Worm (Caenorhabditis elegans) whole organism, L4 larva: ENCODE measurements around the gene F01D5.8.

ENCODE experiments used
- F10B5.3 ChIP-seq: sonication (generic microtip); optimal IDR thresholded peaks from 2 replicates; lab custom pipeline; 2016; ENCODE audit warnings: mild to moderate bottlenecking, missing genetic modification characterization, missing compliant biosample characterization
- F26F4.8 ChIP-seq: fragments of 200-800 bp; sonication (Bioruptor generic); conservative IDR thresholded peaks from 2 replicates; pipeline ENCODE4 v1.3.6; 2022; ENCODE audit warnings: missing genetic modification characterization, missing compliant biosample characterization
- R02D3.7 ChIP-seq: fragments of 150-350 bp; sonication (generic microtip); optimal IDR thresholded peaks from 3 replicates; lab custom pipeline; 2014; ENCODE audit warnings: missing biosample characterization, missing genetic modification characterization
- T20F7.1 ChIP-seq: fragments of 200-800 bp; sonication (Bioruptor generic); optimal IDR thresholded peaks from 2 replicates; lab custom pipeline; 2018; ENCODE audit warnings: mild to moderate bottlenecking, missing genetic modification characterization, missing compliant biosample characterization
- Y48G9A.11 ChIP-seq: fragments of 200-800 bp; sonication (Bioruptor generic); IDR thresholded peaks from 2 replicates; pipeline ENCODE4 v1.3.6; 2022; ENCODE audit warnings: missing genetic modification reagents, missing genetic modification characterization, missing compliant biosample characterization
- ama-1 ChIP-seq: fragments of 150-350 bp; optimal IDR thresholded peaks from 2 replicates; lab custom pipeline; 2014; ENCODE audit warnings: inconsistent platforms, mixed read lengths
- ceh-20 ChIP-seq: fragments of 200-800 bp; sonication (Bioruptor generic); IDR thresholded peaks from 2 replicates; pipeline ENCODE4 v1.3.6; 2022; ENCODE audit warnings: missing genetic modification reagents, missing genetic modification characterization, missing compliant biosample characterization
- ceh-32 ChIP-seq: sonication (generic microtip); optimal IDR thresholded peaks from 2 replicates; lab custom pipeline; 2016; ENCODE audit warnings: mild to moderate bottlenecking, missing genetic modification characterization, missing compliant biosample characterization; ENCODE audit not compliant: poor library complexity
- ces-1 ChIP-seq: fragments of 150-350 bp; sonication (generic microtip); optimal IDR thresholded peaks from 4 replicates; lab custom pipeline; 2014; ENCODE audit warnings: missing biosample characterization, missing genetic modification reagents, missing genetic modification characterization
- ctbp-1 ChIP-seq: fragments of 200-800 bp; sonication (Bioruptor generic); IDR thresholded peaks from 2 replicates; pipeline ENCODE4 v1.3.6; 2022; ENCODE audit warnings: missing genetic modification reagents, missing genetic modification characterization, missing compliant biosample characterization
- daf-16 ChIP-seq, 3 experiments: sonication (generic microtip); optimal IDR thresholded peaks; 2 replicates each; lab custom pipeline; 2016 to 2017; ENCODE audit warnings: missing genetic modification characterization in 3 of 3, missing genetic modification reagents in 3 of 3, mild to moderate bottlenecking in 2 of 3, missing compliant biosample characterization in 2 of 3, missing biosample characterization in 1 of 3, moderate library complexity in 1 of 3
- dmd-6 ChIP-seq: fragments of 200-800 bp; sonication (Bioruptor generic); IDR thresholded peaks from 2 replicates; pipeline ENCODE4 v1.3.6; 2022; ENCODE audit warnings: missing genetic modification reagents, missing genetic modification characterization, missing compliant biosample characterization
- dmd-9 ChIP-seq: fragments of 200-800 bp; sonication (Bioruptor generic); IDR thresholded peaks from 2 replicates; pipeline ENCODE4 v1.3.6; 2022; ENCODE audit warnings: missing genetic modification reagents, missing genetic modification characterization, missing compliant biosample characterization
- dpl-1 ChIP-seq: fragments of 150-350 bp; optimal IDR thresholded peaks from 2 replicates; lab custom pipeline; 2014; ENCODE audit warnings: missing biosample characterization, missing genetic modification reagents, missing genetic modification characterization
- dve-1 ChIP-seq: sonication (generic microtip); optimal IDR thresholded peaks from 2 replicates; lab custom pipeline; 2017; ENCODE audit warnings: antibody characterized with exemption, mild to moderate bottlenecking, missing genetic modification characterization, missing compliant biosample characterization; ENCODE audit not compliant: insufficient read depth
- egl-43 ChIP-seq: fragments of 200-800 bp; sonication (Bioruptor generic); IDR thresholded peaks from 2 replicates; pipeline ENCODE4 v1.3.6; 2022; ENCODE audit warnings: missing genetic modification reagents, missing genetic modification characterization, missing compliant biosample characterization
- hif-1 ChIP-seq, 2 experiments: sonication (generic microtip); optimal IDR thresholded peaks; 2 replicates each; lab custom pipeline; 2016 to 2017; ENCODE audit warnings: missing compliant biosample characterization in 2 of 2, missing genetic modification characterization in 2 of 2, missing genetic modification reagents in 2 of 2, missing genotype in 2 of 2, mild to moderate bottlenecking in 1 of 2
- hlh-11 ChIP-seq: fragments of 200-800 bp; sonication (Bioruptor generic); optimal IDR thresholded peaks from 2 replicates; lab custom pipeline; 2018; ENCODE audit warnings: mild to moderate bottlenecking, missing genetic modification characterization, missing compliant biosample characterization
- hlh-30 ChIP-seq: sonication (generic microtip); optimal IDR thresholded peaks from 2 replicates; lab custom pipeline; 2017; ENCODE audit warnings: antibody characterized with exemption, mild to moderate bottlenecking, missing genetic modification characterization, missing compliant biosample characterization; ENCODE audit not compliant: insufficient read depth
- hmg-1.1 ChIP-seq: fragments of 200-800 bp; sonication (Bioruptor generic); IDR thresholded peaks from 2 replicates; pipeline ENCODE4 v1.3.6; 2022; ENCODE audit warnings: missing genetic modification reagents, missing genetic modification characterization, missing compliant biosample characterization
- jun-1 ChIP-seq: fragments of 150-350 bp; optimal IDR thresholded peaks from 2 replicates; lab custom pipeline; 2014; ENCODE audit warnings: missing biosample characterization, missing genetic modification reagents, missing genetic modification characterization
- lin-13 ChIP-seq: fragments of 150-350 bp; optimal IDR thresholded peaks from 2 replicates; lab custom pipeline; 2014; ENCODE audit warnings: missing biosample characterization, missing genetic modification reagents, missing genetic modification characterization
- lin-15B ChIP-seq: fragments of 150-350 bp; sonication (generic microtip); optimal IDR thresholded peaks from 3 replicates; lab custom pipeline; 2014; ENCODE audit warnings: missing biosample characterization, missing genetic modification characterization
- madf-5 ChIP-seq, 2 experiments: fragments of 200-800 bp; sonication (Bioruptor generic); IDR thresholded peaks; 2 replicates each; pipeline ENCODE4 v1.3.6; 2022; ENCODE audit warnings: missing compliant biosample characterization in 2 of 2, missing genetic modification characterization in 2 of 2
- mdl-1 ChIP-seq, 2 experiments: fragments of 150-350 bp in 1 of 2; sonication (generic microtip) in 1 of 2; optimal IDR thresholded peaks; 2 replicates each; lab custom pipeline; 2014 to 2017; ENCODE audit warnings: missing biosample characterization in 2 of 2, missing genetic modification characterization in 2 of 2
- mdt-29 ChIP-seq: fragments of 200-800 bp; sonication (Bioruptor generic); IDR thresholded peaks from 2 replicates; pipeline ENCODE4 v1.3.6; 2022; ENCODE audit warnings: missing genetic modification reagents, missing genetic modification characterization, missing compliant biosample characterization
- mes-2 ChIP-seq: sonication (generic microtip); optimal IDR thresholded peaks from 2 replicates; lab custom pipeline; 2016; ENCODE audit warnings: missing genotype, mild to moderate bottlenecking, missing genetic modification characterization, missing compliant biosample characterization; ENCODE audit not compliant: poor library complexity, severe bottlenecking
- mxl-3 ChIP-seq: fragments of 200-800 bp; sonication (Bioruptor generic); optimal IDR thresholded peaks from 2 replicates; lab custom pipeline; 2018; ENCODE audit warnings: mild to moderate bottlenecking, missing genetic modification characterization, missing compliant biosample characterization
- nhr-102 ChIP-seq: sonication (generic microtip); optimal IDR thresholded peaks from 2 replicates; lab custom pipeline; 2016; ENCODE audit warnings: mild to moderate bottlenecking, missing genetic modification characterization, moderate library complexity, missing compliant biosample characterization
- nhr-11 ChIP-seq: fragments of 150-350 bp; optimal IDR thresholded peaks from 2 replicates; lab custom pipeline; 2014; ENCODE audit warnings: missing biosample characterization, missing genetic modification characterization
- nhr-237 ChIP-seq: sonication (generic microtip); optimal IDR thresholded peaks from 2 replicates; lab custom pipeline; 2017; ENCODE audit warnings: missing biosample characterization, missing genetic modification characterization
- nhr-25 ChIP-seq: sonication (generic microtip); optimal IDR thresholded peaks from 2 replicates; lab custom pipeline; 2017; ENCODE audit warnings: missing genetic modification characterization, mild to moderate bottlenecking, missing compliant biosample characterization, antibody characterized with exemption, moderate library complexity, borderline replicate concordance; ENCODE audit not compliant: insufficient read depth
- nhr-28 ChIP-seq: fragments of 150-350 bp; optimal IDR thresholded peaks from 2 replicates; lab custom pipeline; 2014; ENCODE audit warnings: missing biosample characterization, missing genetic modification characterization
- nhr-42 ChIP-seq: fragments of 200-800 bp; sonication (Bioruptor generic); IDR thresholded peaks from 2 replicates; pipeline ENCODE4 v1.3.6; 2022; ENCODE audit warnings: missing genetic modification characterization, missing compliant biosample characterization
- nhr-76 ChIP-seq: fragments of 150-350 bp; optimal IDR thresholded peaks from 2 replicates; lab custom pipeline; 2014; ENCODE audit warnings: missing biosample characterization, missing genetic modification characterization
- set-16 ChIP-seq: fragments of 200-800 bp; sonication (Bioruptor generic); IDR thresholded peaks from 2 replicates; pipeline ENCODE4 v1.3.6; 2022; ENCODE audit warnings: missing genetic modification reagents, missing genetic modification characterization, missing compliant biosample characterization
- skn-1 ChIP-seq: fragments of 150-350 bp; optimal IDR thresholded peaks from 2 replicates; lab custom pipeline; 2014; ENCODE audit warnings: missing biosample characterization, missing genetic modification characterization
- snpc-1.2 ChIP-seq: fragments of 200-800 bp; sonication (Bioruptor generic); IDR thresholded peaks from 2 replicates; pipeline ENCODE4 v1.3.6; 2022; ENCODE audit warnings: missing genetic modification reagents, missing genetic modification characterization, missing compliant biosample characterization
- snpc-4 ChIP-seq: fragments of 150-350 bp; optimal IDR thresholded peaks from 2 replicates; lab custom pipeline; 2014; ENCODE audit warnings: missing biosample characterization, missing genetic modification characterization
- vab-7 ChIP-seq: fragments of 200-800 bp; sonication (Bioruptor generic); IDR thresholded peaks from 2 replicates; pipeline ENCODE4 v1.3.6; 2022; ENCODE audit warnings: missing genetic modification reagents, missing genetic modification characterization, missing compliant biosample characterization
- zag-1 ChIP-seq: fragments of 150-350 bp; optimal IDR thresholded peaks from 2 replicates; lab custom pipeline; 2014; ENCODE audit warnings: missing biosample characterization, missing genetic modification characterization
- zfp-2 ChIP-seq: sonication (generic microtip); optimal IDR thresholded peaks from 2 replicates; lab custom pipeline; 2016; ENCODE audit warnings: mild to moderate bottlenecking, missing genetic modification characterization, missing compliant biosample characterization
- ztf-11 ChIP-seq: fragments of 150-350 bp; optimal IDR thresholded peaks from 2 replicates; lab custom pipeline; 2014; ENCODE audit warnings: missing biosample characterization, missing genetic modification characterization

Gene F01D5.8

DNA sequence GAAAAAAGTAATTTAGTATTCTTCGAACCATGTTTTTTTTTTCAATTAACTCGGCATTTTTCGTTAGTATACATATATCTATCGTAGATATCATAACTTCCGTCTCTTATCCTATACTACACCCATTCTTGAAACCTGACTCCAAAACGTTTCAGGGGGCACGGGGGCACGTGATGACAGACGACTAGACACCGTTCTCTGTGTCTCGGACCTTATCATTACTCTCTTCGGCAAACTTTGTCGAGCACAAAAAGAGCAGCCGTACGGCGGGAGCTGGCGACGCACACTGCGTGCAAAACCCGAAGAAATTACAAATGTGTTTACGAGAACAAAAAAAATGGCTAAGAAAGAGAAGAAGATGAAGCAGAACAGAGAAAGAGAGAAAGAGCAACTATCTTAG lies 33.7 kb downstream of the F01D5.8 start (continued):
- TF ChIP-seq hif-1 (tag; optimal IDR thresholded peaks at IDR 0.05; lab: Kevin White, UChicago) (peak; percentile 72 to 97), nhr-28 (peak; percentile 92), set-16 (GFP tag; lab: Robert Waterston, UW) (peak; percentile 61), mdt-29 (GFP tag; lab: Robert Waterston, UW) (no peak), ceh-20 (no peak), zag-1 (tag; lab: Kevin White, UChicago) (no peak), ztf-11 (tag; lab: Kevin White, UChicago) (no peak), mes-2 (tag; lab: Kevin White, UChicago) (peak; percentile 64), ceh-32 (no peak), jun-1 (tag; lab: Kevin White, UChicago) (peak; percentile 13), daf-16 (GFP tag; optimal IDR thresholded peaks at IDR 0.05; lab: Kevin White, UChicago) (peak in 1 of 2 experiments; percentile 40), daf-16 (tag; optimal IDR thresholded peaks at IDR 0.05; lab: Kevin White, UChicago) (peak; percentile 95), zfp-2 (tag; lab: Kevin White, UChicago) (no peak), snpc-1.2 (GFP tag; lab: Robert Waterston, UW) (no peak), F10B5.3 (tag; lab: Kevin White, UChicago) (no peak), madf-5 (GFP tag; IDR thresholded peaks at IDR 0.05; lab: Robert Waterston, UW) (0 out of 4 replicates have a peak, but pooled peaks of 1 of the 2 experiments have one; percentile 41), hmg-1.1 (GFP tag; lab: Robert Waterston, UW) (peak; percentile 67; the same call in 1 of the 2 replicates), dmd-9 (GFP tag; lab: Robert Waterston, UW) (no peak), snpc-4 (tag; lab: Kevin White, UChicago) (no peak), dpl-1 (GFP tag; lab: Kevin White, UChicago) (peak; percentile 34), nhr-11 (tag; lab: Kevin White, UChicago) (peak; percentile 91), nhr-76 (tag; lab: Kevin White, UChicago) (no peak), hlh-11 (tag; lab: Kevin White, UChicago) (peak; percentile 93), ces-1 (GFP tag; lab: Kevin White, UChicago) (no peak), T20F7.1 (GFP tag; lab: Kevin White, UChicago) (peak; percentile 49), nhr-102 (tag; lab: Kevin White, UChicago) (peak; percentile 62), vab-7 (GFP tag; lab: Robert Waterston, UW) (no peak), nhr-25 (tag; lab: Kevin White, UChicago) (no peak), ama-1 (lab: Kevin White, UChicago) (peak; percentile 30), lin-13 (GFP tag; lab: Kevin White, UChicago) (peak; percentile 52)

DNA sequence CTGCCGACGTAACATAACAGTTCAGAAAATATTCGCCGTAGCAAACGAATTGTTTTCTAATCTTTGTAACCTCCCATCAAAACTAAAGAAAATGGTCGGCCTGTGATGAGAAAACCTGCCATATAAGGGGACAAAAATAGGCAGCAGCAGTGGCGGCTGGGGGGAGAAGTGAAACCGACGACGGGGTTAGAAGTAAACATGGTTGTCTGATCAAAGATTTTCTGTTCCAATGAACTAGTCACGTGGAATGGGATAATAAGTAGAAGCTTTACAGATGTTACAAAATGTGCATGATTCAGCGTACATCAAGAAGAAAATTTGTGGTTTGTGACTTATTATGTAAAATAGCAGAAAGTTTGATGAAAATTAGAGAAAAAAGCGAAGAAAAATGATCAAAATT lies 34.7 kb downstream of the F01D5.8 start:
- peak; percentile 30 for TF ChIP-seq dve-1 (tag; lab: Kevin White, UChicago)
- no peak for TF ChIP-seq zfp-2 (tag; lab: Kevin White, UChicago)
- TF ChIP-seq madf-5 (GFP tag; IDR thresholded peaks at IDR 0.05; lab: Robert Waterston, UW) = no peak
- no peak for TF ChIP-seq ctbp-1
- TF ChIP-seq F10B5.3 (tag; lab: Kevin White, UChicago) = no peak
- TF ChIP-seq Y48G9A.11 = no peak
- TF ChIP-seq mdl-1 (tag; optimal IDR thresholded peaks at IDR 0.05; lab: Kevin White, UChicago) = peak in 1 of 2 experiments; percentile 23
- TF ChIP-seq dpl-1 (GFP tag; lab: Kevin White, UChicago) = no peak
- no peak for TF ChIP-seq lin-15B (tag; lab: Kevin White, UChicago)
- no peak for TF ChIP-seq mxl-3 (GFP tag; lab: Kevin White, UChicago)
- no peak for TF ChIP-seq ztf-11 (tag; lab: Kevin White, UChicago)
- TF ChIP-seq hlh-11 (tag; lab: Kevin White, UChicago) = peak; percentile 36
- no peak for TF ChIP-seq F26F4.8
- no peak for TF ChIP-seq vab-7 (GFP tag; lab: Robert Waterston, UW)
- TF ChIP-seq R02D3.7 = no peak
- TF ChIP-seq hif-1 (tag; optimal IDR thresholded peaks at IDR 0.05; lab: Kevin White, UChicago) = no peak
- TF ChIP-seq nhr-237 = no peak
- TF ChIP-seq nhr-42 = 0 out of 2 replicates have a peak, but pooled peaks have one; percentile 14
- peak; percentile 30 for TF ChIP-seq dmd-6 (GFP tag; lab: Robert Waterston, UW)
- TF ChIP-seq hlh-30 (tag; lab: Kevin White, UChicago) = peak; percentile 30
- no peak for TF ChIP-seq egl-43
- TF ChIP-seq skn-1 = no peak
- TF ChIP-seq daf-16 (GFP tag; optimal IDR thresholded peaks at IDR 0.05; lab: Kevin White, UChicago) = no peak
- TF ChIP-seq daf-16 (tag; optimal IDR thresholded peaks at IDR 0.05; lab: Kevin White, UChicago) = peak; percentile 71
